Worm (Caenorhabditis elegans): ENCODE results near the gene math-24.

DNA sequence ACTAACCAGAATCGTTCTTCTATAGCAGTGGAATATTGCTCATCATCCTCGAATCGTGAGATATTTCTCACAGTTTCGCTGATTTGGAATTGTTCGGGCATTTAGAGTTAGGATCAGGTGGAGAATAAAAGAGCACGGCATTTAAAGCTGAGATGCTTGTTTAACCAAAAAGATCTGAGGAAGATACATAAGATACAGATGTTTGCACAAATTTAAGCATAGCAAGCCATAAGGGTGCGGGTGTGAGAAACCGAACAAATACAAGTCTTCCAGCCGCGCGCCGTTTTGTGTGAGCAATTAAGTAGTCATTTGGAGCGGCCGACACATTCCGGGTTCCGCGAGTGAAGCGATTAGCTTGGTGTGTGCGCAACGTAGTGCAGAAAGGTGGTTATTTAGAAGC lies 13.7 kb upstream of the math-24 start, which contains the start of gene math-7:
- TF ChIP-seq mab-5 (tag; optimal IDR thresholded peaks at IDR 0.05): no peak
- TF ChIP-seq unc-39 (tag; optimal IDR thresholded peaks at IDR 0.05): no peak
- no peak for TF ChIP-seq nhr-28 (tag; optimal IDR thresholded peaks at IDR 0.05)
- TF ChIP-seq ztf-11 (tag; optimal IDR thresholded peaks at IDR 0.05): no peak
- TF ChIP-seq pha-4 (tag; optimal IDR thresholded peaks at IDR 0.05): no peak
